Fruit fly (Drosophila melanogaster): ENCODE data around the gene Noc2.

- TF ChIP-seq kay (GFP tag; ENCODE audit: borderline replicate concordance): peak; percentile 91
- no peak for TF ChIP-seq CG11617 (GFP tag; optimal IDR thresholded peaks at IDR 0.05)
- TF ChIP-seq CG7045 (GFP tag; optimal IDR thresholded peaks at IDR 0.05): no peak
- no peak for TF ChIP-seq tj (GFP tag; optimal IDR thresholded peaks at IDR 0.05)
- TF ChIP-seq CG5204 (GFP tag; optimal IDR thresholded peaks at IDR 0.05): no peak
- TF ChIP-seq ovo (GFP tag; optimal IDR thresholded peaks at IDR 0.05): no peak
These were observed 27.7 kb upstream of the Noc2 start for dm6 chr2L:21135764-21136163.
